Worm (Caenorhabditis elegans) whole organism, late embryonic: ENCODE data around the gene F36H5.4.

Experiments
- F13H6.1 ChIP-seq: sonication (generic microtip); optimal IDR thresholded peaks from 2 replicates; lab custom pipeline; 2016; ENCODE audit warnings: missing genetic modification characterization, missing compliant biosample characterization
- ama-1 ChIP-seq: fragments of 150-350 bp; optimal IDR thresholded peaks from 2 replicates; lab custom pipeline; 2014
- ceh-19 ChIP-seq: fragments of 200-800 bp; sonication (Bioruptor generic); optimal IDR thresholded peaks from 2 replicates; lab custom pipeline; 2018; ENCODE audit warnings: mild to moderate bottlenecking, missing genetic modification characterization, missing compliant biosample characterization
- ceh-31 ChIP-seq: sonication (generic microtip); optimal IDR thresholded peaks from 2 replicates; lab custom pipeline; 2016; ENCODE audit warnings: missing genetic modification characterization, missing compliant biosample characterization
- elt-2 ChIP-seq: sonication (generic microtip); optimal IDR thresholded peaks from 2 replicates; lab custom pipeline; 2016; ENCODE audit warnings: missing genetic modification reagents, missing genetic modification characterization, missing compliant biosample characterization
- fkh-10 ChIP-seq: fragments of 150-350 bp; optimal IDR thresholded peaks from 2 replicates; lab custom pipeline; 2014; ENCODE audit warnings: missing biosample characterization, missing genetic modification reagents, missing genetic modification characterization
- madf-2 ChIP-seq: sonication (generic microtip); optimal IDR thresholded peaks from 2 replicates; lab custom pipeline; 2017; ENCODE audit warnings: missing genetic modification characterization, missing compliant biosample characterization
- nhr-11 ChIP-seq: fragments of 150-350 bp; optimal IDR thresholded peaks from 2 replicates; lab custom pipeline; 2014; ENCODE audit warnings: missing biosample characterization, missing genetic modification characterization
- pat-9 ChIP-seq: fragments of 200-800 bp; sonication (Bioruptor generic); optimal IDR thresholded peaks from 2 replicates; lab custom pipeline; 2018; ENCODE audit warnings: mild to moderate bottlenecking, missing genetic modification characterization, moderate library complexity, missing compliant biosample characterization
- pha-4 ChIP-seq: fragments of 150-350 bp; optimal IDR thresholded peaks from 2 replicates; lab custom pipeline; 2018; ENCODE audit warnings: missing biosample characterization, missing genetic modification reagents, missing genetic modification characterization
- pqm-1 ChIP-seq: sonication (generic microtip); optimal IDR thresholded peaks from 2 replicates; lab custom pipeline; 2016; ENCODE audit warnings: missing genetic modification characterization, missing compliant biosample characterization
- ttx-3 ChIP-seq: sonication (generic microtip); optimal IDR thresholded peaks from 2 replicates; lab custom pipeline; 2016; ENCODE audit warnings: missing genetic modification reagents, missing genetic modification characterization, missing compliant biosample characterization
- unc-55 ChIP-seq: sonication (generic microtip); optimal IDR thresholded peaks from 2 replicates; lab custom pipeline; 2017; ENCODE audit warnings: missing biosample characterization, missing genetic modification reagents, missing genetic modification characterization

- TF ChIP-seq elt-2: no peak
- no peak for TF ChIP-seq ttx-3 (tag; lab: Kevin White, UChicago)
- TF ChIP-seq fkh-10: no peak
- no peak for TF ChIP-seq ceh-31
- TF ChIP-seq madf-2: no peak
- no peak for TF ChIP-seq pha-4
- no peak for TF ChIP-seq F13H6.1 (tag; lab: Kevin White, UChicago)
- TF ChIP-seq pqm-1 (tag; lab: Kevin White, UChicago): no peak
- TF ChIP-seq ama-1: no peak
- no peak for TF ChIP-seq ceh-19
- no peak for TF ChIP-seq unc-55 (GFP tag; lab: Kevin White, UChicago)
- TF ChIP-seq nhr-11 (tag; lab: Kevin White, UChicago): no peak
- no peak for TF ChIP-seq pat-9 (tag; lab: Kevin White, UChicago)
These were observed 44.7 kb downstream of the F36H5.4 start, which contains the start of gene C08F1.12 for ce11 chrII:1806358-1806757.
